Fruit fly (Drosophila melanogaster) whole organism, adult: Measurements from ENCODE around the gene CG9263.

ENCODE experiments used
- CG5204 ChIP-seq: fragments of 200-800 bp; sonication (Bioruptor generic); optimal IDR thresholded peaks from 2 replicates; lab custom pipeline; 2016; ENCODE audit warnings: missing biosample characterization, missing genetic modification characterization
- CG7101 ChIP-seq: fragments of 200-800 bp; sonication (Bioruptor generic); optimal IDR thresholded peaks from 2 replicates; lab custom pipeline; 2018; ENCODE audit warnings: missing biosample characterization, mild to moderate bottlenecking, missing genetic modification characterization, moderate library complexity
- Hr96 ChIP-seq: fragments of 200-800 bp; sonication (Bioruptor generic); optimal IDR thresholded peaks from 2 replicates; lab custom pipeline; 2016; ENCODE audit warnings: missing biosample characterization, missing genetic modification characterization
- cic ChIP-seq: fragments of 200-800 bp; sonication (Bioruptor generic); optimal IDR thresholded peaks from 2 replicates; lab custom pipeline; 2017; ENCODE audit warnings: missing biosample characterization, mild to moderate bottlenecking, missing genetic modification characterization, moderate library complexity
- ovo ChIP-seq: fragments of 200-800 bp; sonication (Bioruptor generic); optimal IDR thresholded peaks from 2 replicates; lab custom pipeline; 2016; ENCODE audit warnings: missing biosample characterization, missing genetic modification characterization

DNA sequence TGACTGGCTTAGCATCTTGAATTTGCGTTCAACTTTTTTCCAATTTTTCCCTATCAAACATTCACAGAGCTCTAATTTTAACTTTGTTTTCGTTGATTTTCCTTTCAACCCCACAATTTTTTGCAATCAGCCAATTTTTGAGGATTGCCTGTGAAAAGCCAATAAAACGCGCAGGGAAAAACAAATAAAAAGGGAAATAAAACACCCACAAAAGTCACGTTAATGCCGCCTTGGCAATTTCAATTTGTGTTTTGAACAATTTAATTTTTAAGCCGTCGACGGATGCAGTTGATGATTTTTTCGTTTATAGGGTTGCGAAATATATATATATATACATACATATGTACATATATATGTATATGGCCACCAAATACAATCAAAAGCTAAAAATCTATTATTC lies 26.6 kb upstream of the CG9263 start:
- TF ChIP-seq CG5204, result no peak
- TF ChIP-seq CG7101 (tag; lab: Kevin White, UChicago), result no peak
- no peak for TF ChIP-seq Hr96 (GFP tag; lab: Kevin White, UChicago)
- no peak for TF ChIP-seq cic (GFP tag; lab: Kevin White, UChicago)
- no peak for TF ChIP-seq ovo (GFP tag; lab: Kevin White, UChicago)
